Fruit fly (Drosophila melanogaster) whole organism, embryonic: ENCODE measurements around the gene RpS5b.

ENCODE experiments used
- Abd-B ChIP-seq: fragments of 200-800 bp; sonication (Bioruptor generic); optimal IDR thresholded peaks from 2 replicates; lab custom pipeline; 2018; ENCODE audit warnings: missing biosample characterization, mild to moderate bottlenecking, missing genetic modification characterization, moderate library complexity
- Aef1 ChIP-seq: fragments of 200-800 bp; sonication (Bioruptor generic); IDR thresholded peaks from 3 replicates; pipeline ENCODE4 v1.3.6; 2022; ENCODE audit warnings: missing biosample characterization, missing genetic modification characterization
- Atf-2 ChIP-seq: fragments of 200-800 bp; sonication (Bioruptor generic); optimal IDR thresholded peaks from 2 replicates; lab custom pipeline; 2016; ENCODE audit warnings: missing biosample characterization, missing genetic modification characterization
- CG10366 ChIP-seq: fragments of 200-800 bp; sonication (Bioruptor generic); IDR thresholded peaks from 2 replicates; pipeline ENCODE4 v1.3.6; 2022; ENCODE audit warnings: missing biosample characterization, missing genetic modification characterization
- CG10543 ChIP-seq: fragments of 200-800 bp; sonication (Bioruptor generic); optimal IDR thresholded peaks from 3 replicates; lab custom pipeline; 2017; ENCODE audit warnings: missing biosample characterization, mild to moderate bottlenecking, missing genetic modification characterization, moderate library complexity
- CG10654 ChIP-seq: fragments of 200-800 bp; sonication (Bioruptor generic); optimal IDR thresholded peaks from 2 replicates; lab custom pipeline; 2016; ENCODE audit warnings: missing biosample characterization, missing genetic modification characterization
- CG11723 ChIP-seq: fragments of 200-800 bp; sonication (Bioruptor generic); optimal IDR thresholded peaks from 2 replicates; lab custom pipeline; 2017; ENCODE audit warnings: missing biosample characterization, mild to moderate bottlenecking, missing genetic modification characterization
- CG1233 ChIP-seq: fragments of 200-800 bp; sonication (Bioruptor generic); optimal IDR thresholded peaks from 4 replicates; lab custom pipeline; 2018; ENCODE audit warnings: missing biosample characterization, mild to moderate bottlenecking, missing genetic modification characterization
- CG15479 ChIP-seq: fragments of 200-800 bp; sonication (Bioruptor generic); optimal IDR thresholded peaks from 3 replicates; lab custom pipeline; 2019; ENCODE audit warnings: missing biosample characterization, mild to moderate bottlenecking, missing genetic modification characterization, moderate library complexity
- CG17361 ChIP-seq: fragments of 200-800 bp; sonication (Bioruptor generic); IDR thresholded peaks from 3 replicates; pipeline ENCODE4 v1.3.6; 2022; ENCODE audit warnings: missing biosample characterization, missing genetic modification characterization
- CG2875 ChIP-seq: fragments of 200-800 bp; sonication (Bioruptor generic); optimal IDR thresholded peaks from 2 replicates; lab custom pipeline; 2017; ENCODE audit warnings: missing biosample characterization, mild to moderate bottlenecking, missing genetic modification characterization, missing genetic modification reagents
- CG3726 ChIP-seq: fragments of 200-800 bp; sonication (Bioruptor generic); IDR thresholded peaks from 3 replicates; pipeline ENCODE4, ENCODE4 v1.3.6; 2022; ENCODE audit warnings: missing biosample characterization, missing genetic modification characterization
- CG3847 ChIP-seq: fragments of 200-800 bp; sonication (Bioruptor generic); IDR thresholded peaks from 2 replicates; pipeline ENCODE4 v1.3.6; 2022; ENCODE audit warnings: missing biosample characterization, missing genetic modification characterization
- CG4360 ChIP-seq: fragments of 200-800 bp; sonication (Bioruptor generic); IDR thresholded peaks from 2 replicates; pipeline ENCODE4 v1.3.6; 2022; ENCODE audit warnings: missing biosample characterization, missing genetic modification characterization
- CG4707 ChIP-seq: fragments of 200-800 bp; sonication (Bioruptor generic); optimal IDR thresholded peaks from 2 replicates; lab custom pipeline; 2018; ENCODE audit warnings: missing biosample characterization, mild to moderate bottlenecking, missing genetic modification characterization, moderate library complexity
- CG4730 ChIP-seq: fragments of 200-800 bp; sonication (Bioruptor generic); IDR thresholded peaks from 2 replicates; pipeline ENCODE4 v1.3.6; 2022; ENCODE audit warnings: missing biosample characterization, missing genetic modification characterization
- CG5180 ChIP-seq: fragments of 200-800 bp; sonication (Bioruptor generic); optimal IDR thresholded peaks from 3 replicates; lab custom pipeline; 2017; ENCODE audit warnings: missing biosample characterization, missing genetic modification characterization, mild to moderate bottlenecking, moderate library complexity, missing genetic modification reagents
- CG6272 ChIP-seq: fragments of 200-800 bp; sonication (Bioruptor generic); IDR thresholded peaks from 2 replicates; pipeline ENCODE4 v1.3.6; 2022; ENCODE audit warnings: missing biosample characterization, missing genetic modification characterization
- CG6791 ChIP-seq: fragments of 200-800 bp; sonication (Bioruptor generic); IDR thresholded peaks from 3 replicates; pipeline ENCODE4 v1.3.6; 2022; ENCODE audit warnings: missing biosample characterization, missing genetic modification characterization; ENCODE audit not compliant: partially characterized antibody
- CG7987 ChIP-seq: fragments of 200-800 bp; sonication (Bioruptor generic); optimal IDR thresholded peaks from 2 replicates; lab custom pipeline; 2018; ENCODE audit warnings: missing biosample characterization, mild to moderate bottlenecking, missing genetic modification characterization, moderate library complexity
- CTCF ChIP-seq: fragments of 200-800 bp; sonication (Bioruptor generic); optimal IDR thresholded peaks from 2 replicates; lab custom pipeline; 2017; ENCODE audit warnings: missing biosample characterization, mild to moderate bottlenecking, missing genetic modification characterization, moderate library complexity
- Dfd ChIP-seq, 2 experiments: fragments of >200 bp; optimal IDR thresholded peaks; 2 replicates each; lab custom pipeline; 2017; ENCODE audit warnings: missing biosample characterization in 2 of 2, missing genetic modification characterization in 2 of 2
- E2f1 ChIP-seq: fragments of 200-800 bp; sonication (Bioruptor generic); IDR thresholded peaks from 2 replicates; pipeline ENCODE4 v1.3.6; 2022; ENCODE audit warnings: missing biosample characterization, missing genetic modification characterization
- Ets97D ChIP-seq: fragments of 200-800 bp; sonication (Bioruptor generic); optimal IDR thresholded peaks from 3 replicates; lab custom pipeline; 2016; ENCODE audit warnings: missing biosample characterization, missing genetic modification characterization
- Gug ChIP-seq: fragments of 200-800 bp; sonication (Bioruptor generic); IDR thresholded peaks from 4 replicates; pipeline ENCODE4 v1.3.6; 2022; ENCODE audit warnings: missing biosample characterization, missing genetic modification characterization
- Hr3 ChIP-seq: fragments of 200-800 bp; sonication (Bioruptor generic); optimal IDR thresholded peaks from 3 replicates; lab custom pipeline; 2016; ENCODE audit warnings: missing biosample characterization, missing genetic modification characterization
- Hsf ChIP-seq: fragments of 200-800 bp; sonication (Bioruptor generic); optimal IDR thresholded peaks from 3 replicates; lab custom pipeline; 2016; ENCODE audit warnings: missing biosample characterization, missing genetic modification characterization
- MTF-1 ChIP-seq: fragments of 200-800 bp; sonication (Bioruptor generic); optimal IDR thresholded peaks from 2 replicates; lab custom pipeline; 2018; ENCODE audit warnings: missing biosample characterization, mild to moderate bottlenecking, missing genetic modification characterization, borderline replicate concordance
- TFAM ChIP-seq: fragments of 200-800 bp; sonication (Bioruptor generic); optimal IDR thresholded peaks from 2 replicates; lab custom pipeline; 2017; ENCODE audit warnings: missing biosample characterization, missing genetic modification characterization, inconsistent platforms
- Vsx1 ChIP-seq: fragments of 200-800 bp; sonication (Bioruptor generic); optimal IDR thresholded peaks from 2 replicates; lab custom pipeline; 2017; ENCODE audit warnings: missing biosample characterization, mild to moderate bottlenecking, missing genetic modification characterization, missing genetic modification reagents
- aop ChIP-seq: fragments of 200-800 bp; sonication (Bioruptor generic); IDR thresholded peaks from 2 replicates; pipeline ENCODE4 v1.3.6; 2022; ENCODE audit warnings: missing biosample characterization, missing genetic modification characterization
- ara ChIP-seq: fragments of 200-800 bp; sonication (Bioruptor generic); IDR thresholded peaks from 2 replicates; pipeline ENCODE4 v1.3.6; 2022; ENCODE audit warnings: missing biosample characterization, missing genetic modification characterization
- bowl ChIP-seq: fragments of 200-800 bp; sonication (Bioruptor generic); IDR thresholded peaks from 2 replicates; pipeline ENCODE4 v1.3.6; 2022; ENCODE audit warnings: missing biosample characterization, missing genetic modification characterization
- dmrt99B ChIP-seq: fragments of 200-800 bp; sonication (Bioruptor generic); optimal IDR thresholded peaks from 2 replicates; lab custom pipeline; 2018; ENCODE audit warnings: missing biosample characterization, mild to moderate bottlenecking, missing genetic modification characterization, moderate library complexity
- ems ChIP-seq: fragments of 200-800 bp; sonication (Bioruptor generic); optimal IDR thresholded peaks from 3 replicates; lab custom pipeline; 2016; ENCODE audit warnings: missing biosample characterization, missing genetic modification characterization
- ftz-f1 ChIP-seq: fragments of 200-800 bp; sonication (Bioruptor generic); optimal IDR thresholded peaks from 2 replicates; lab custom pipeline; 2016; ENCODE audit warnings: missing biosample characterization, missing genetic modification characterization
- inv ChIP-seq: fragments of 200-800 bp; sonication (Bioruptor generic); IDR thresholded peaks from 2 replicates; pipeline ENCODE4 v1.3.6; 2022; ENCODE audit warnings: missing biosample characterization, missing genetic modification characterization; ENCODE audit not compliant: partially characterized antibody
- knrl ChIP-seq: fragments of 200-800 bp; sonication (Bioruptor generic); IDR thresholded peaks from 3 replicates; pipeline ENCODE4 v1.3.6; 2022; ENCODE audit warnings: missing biosample characterization, missing genetic modification characterization; ENCODE audit not compliant: partially characterized antibody
- lov ChIP-seq, 2 experiments: fragments of 200-800 bp in 1 of 2; fragments of >200 bp in 1 of 2; sonication (Bioruptor generic) in 1 of 2; IDR thresholded peaks in 1 of 2; optimal IDR thresholded peaks in 1 of 2; 2 replicates in 1 of 2; 3 replicates in 1 of 2; pipeline versions ENCODE4 v1.3.6 to Lab custom; 2017 to 2022; ENCODE audit warnings: missing biosample characterization in 1 of 2, missing genetic modification characterization in 1 of 2
- mirr ChIP-seq: fragments of 200-800 bp; sonication (Bioruptor generic); optimal IDR thresholded peaks from 3 replicates; lab custom pipeline; 2018; ENCODE audit warnings: missing biosample characterization, mild to moderate bottlenecking, missing genetic modification characterization
- pnt ChIP-seq: fragments of 200-800 bp; sonication (Bioruptor generic); optimal IDR thresholded peaks from 3 replicates; lab custom pipeline; 2016; ENCODE audit warnings: missing biosample characterization, missing genetic modification characterization
- pros ChIP-seq: fragments of 200-800 bp; sonication (Bioruptor generic); optimal IDR thresholded peaks from 3 replicates; lab custom pipeline; 2019; ENCODE audit warnings: missing biosample characterization, mild to moderate bottlenecking, missing genetic modification characterization, moderate library complexity
- row ChIP-seq: fragments of 200-800 bp; sonication (Bioruptor generic); IDR thresholded peaks from 3 replicates; pipeline ENCODE4 v1.3.6; 2022; ENCODE audit warnings: missing biosample characterization, missing genetic modification characterization
- sd ChIP-seq: fragments of 200-800 bp; sonication (Bioruptor generic); optimal IDR thresholded peaks from 3 replicates; lab custom pipeline; 2018; ENCODE audit warnings: missing biosample characterization, mild to moderate bottlenecking, missing genetic modification characterization, moderate library complexity
- sim ChIP-seq: fragments of 200-800 bp; sonication (Bioruptor generic); IDR thresholded peaks from 2 replicates; pipeline ENCODE4 v1.3.6; 2022; ENCODE audit warnings: missing biosample characterization, missing genetic modification characterization
- slbo ChIP-seq: fragments of 200-800 bp; sonication (Bioruptor generic); IDR thresholded peaks from 2 replicates; pipeline ENCODE4 v1.3.6; 2022; ENCODE audit warnings: missing biosample characterization, missing genetic modification characterization
- so ChIP-seq: fragments of 200-800 bp; sonication (Bioruptor generic); IDR thresholded peaks from 3 replicates; pipeline ENCODE4 v1.3.6; 2022; ENCODE audit warnings: missing biosample characterization, missing genetic modification characterization
- stwl ChIP-seq: fragments of 200-800 bp; sonication (Bioruptor generic); optimal IDR thresholded peaks from 3 replicates; lab custom pipeline; 2018; ENCODE audit warnings: missing biosample characterization, mild to moderate bottlenecking, missing genetic modification characterization, moderate library complexity
- sug ChIP-seq: fragments of 200-800 bp; optimal IDR thresholded peaks from 2 replicates; lab custom pipeline; 2019; ENCODE audit warnings: missing biosample characterization, mild to moderate bottlenecking, missing genetic modification characterization, moderate library complexity
- trh ChIP-seq: fragments of 200-800 bp; sonication (Bioruptor generic); optimal IDR thresholded peaks from 2 replicates; lab custom pipeline; 2016; ENCODE audit warnings: missing biosample characterization, missing genetic modification characterization
- zfh2 ChIP-seq: fragments of 200-800 bp; sonication (Bioruptor generic); optimal IDR thresholded peaks from 2 replicates; lab custom pipeline; 2016; ENCODE audit warnings: missing biosample characterization, missing genetic modification characterization

Gene RpS5b

DNA sequence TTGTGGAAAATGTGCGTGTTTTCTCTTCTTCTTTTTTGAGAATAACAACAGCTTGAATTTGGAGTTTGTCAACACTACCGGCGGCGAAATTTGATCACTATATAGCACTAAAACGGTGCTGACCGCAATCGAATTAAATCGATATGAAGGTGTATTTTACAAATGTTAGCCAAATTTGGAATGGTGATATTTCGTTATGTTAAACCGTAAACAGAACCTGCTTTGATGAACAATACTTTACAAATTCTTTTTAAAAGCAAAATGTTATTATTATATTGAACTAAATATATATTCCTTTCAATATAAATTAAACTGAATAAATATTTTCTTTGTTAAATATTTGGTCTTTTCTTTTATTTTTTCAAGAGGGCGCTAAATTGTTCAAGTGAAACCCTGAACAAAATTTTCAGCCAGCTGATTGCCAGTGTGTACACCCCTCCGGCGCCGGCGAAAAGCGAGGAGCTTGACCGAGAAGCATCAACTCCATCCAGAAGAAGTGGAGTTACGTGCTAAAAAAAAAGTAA lies 15.3 kb downstream of the RpS5b start, which contains the start of the genes Rrp6, CG33331 and CG33332 (continued):
- no peak for TF ChIP-seq TFAM (GFP tag; lab: Kevin White, UChicago)
- TF ChIP-seq Gug (GFP tag; lab: Robert Waterston, UW) = peak; percentile 40; the same call in 2 of the 4 replicates
- peak; percentile 79 for TF ChIP-seq slbo
- peak; percentile 67 for TF ChIP-seq Aef1
- no peak for TF ChIP-seq aop (GFP tag; lab: Robert Waterston, UW)
- no peak for TF ChIP-seq Abd-B (GFP tag; lab: Kevin White, UChicago)
- peak; percentile 100 for TF ChIP-seq stwl (tag; lab: Kevin White, UChicago)
- peak; percentile 75 for TF ChIP-seq Ets97D (GFP tag; lab: Kevin White, UChicago)
- TF ChIP-seq pros (GFP tag; lab: Kevin White, UChicago) = no peak
- no peak for TF ChIP-seq CG10543
- TF ChIP-seq CG11723 (GFP tag; lab: Kevin White, UChicago) = peak; percentile 55
- peak; percentile 76 for TF ChIP-seq zfh2 (GFP tag; lab: Kevin White, UChicago)
- TF ChIP-seq bowl (GFP tag; lab: Robert Waterston, UW) = no peak
- peak; percentile 53 for TF ChIP-seq CG10654 (GFP tag; lab: Kevin White, UChicago)
- TF ChIP-seq CG7987 = peak; percentile 57
- TF ChIP-seq ara (GFP tag; lab: Robert Waterston, UW) = peak; percentile 31; the same call in 1 of the 2 replicates
- peak; percentile 66 for TF ChIP-seq CG6272 (GFP tag; lab: Robert Waterston, UW)
- TF ChIP-seq knrl (GFP tag; lab: Robert Waterston, UW) = peak; percentile 50
- TF ChIP-seq E2f1 (GFP tag; lab: Robert Waterston, UW) = peak; percentile 44; the same call in 1 of the 2 replicates
- TF ChIP-seq lov (optimal IDR thresholded peaks at IDR 0.05; lab: Kevin White, UChicago) = no peak
- no peak for TF ChIP-seq lov (GFP tag; IDR thresholded peaks at IDR 0.05; lab: Robert Waterston, UW)
- peak; percentile 80 for TF ChIP-seq CG3847 (GFP tag; lab: Robert Waterston, UW)
- TF ChIP-seq Atf-2 (GFP tag; lab: Kevin White, UChicago) = peak; percentile 35
- no peak for TF ChIP-seq Dfd (GFP tag; optimal IDR thresholded peaks at IDR 0.05; lab: Kevin White, UChicago)
- TF ChIP-seq ftz-f1 = no peak
- TF ChIP-seq CG1233 (GFP tag; lab: Kevin White, UChicago) = peak; percentile 65
- TF ChIP-seq CG3726 (GFP tag; lab: Robert Waterston, UW) = no peak
- no peak for TF ChIP-seq inv (GFP tag; lab: Robert Waterston, UW)
- peak; percentile 20 for TF ChIP-seq mirr (GFP tag; lab: Kevin White, UChicago)
- TF ChIP-seq MTF-1 (GFP tag; lab: Kevin White, UChicago) = no peak
- TF ChIP-seq row (GFP tag; lab: Robert Waterston, UW) = peak; percentile 79
- peak; percentile 71 for TF ChIP-seq CG6791 (GFP tag; lab: Robert Waterston, UW)
- TF ChIP-seq CG4360 (GFP tag; lab: Robert Waterston, UW) = no peak
- peak; percentile 87 for TF ChIP-seq CG17361 (GFP tag; lab: Robert Waterston, UW)
- no peak for TF ChIP-seq dmrt99B (tag; lab: Kevin White, UChicago)
- peak; percentile 33 for TF ChIP-seq pnt (GFP tag; lab: Kevin White, UChicago)
- TF ChIP-seq CG10366 (GFP tag; lab: Robert Waterston, UW) = peak; percentile 56
- TF ChIP-seq ems (GFP tag; lab: Kevin White, UChicago) = peak; percentile 47
- no peak for TF ChIP-seq CG4707 (GFP tag; lab: Kevin White, UChicago)
- TF ChIP-seq trh (GFP tag; lab: Kevin White, UChicago) = peak; percentile 23
- no peak for TF ChIP-seq CG15479
- TF ChIP-seq CG5180 (GFP tag; lab: Kevin White, UChicago) = no peak
- TF ChIP-seq Hr3 (GFP tag; lab: Kevin White, UChicago) = peak; percentile 80
- TF ChIP-seq so (GFP tag; lab: Robert Waterston, UW) = peak; percentile 69; the same call in 2 of the 3 replicates
- TF ChIP-seq Hsf (GFP tag; lab: Kevin White, UChicago) = peak; percentile 66
- TF ChIP-seq sim (GFP tag; lab: Robert Waterston, UW) = no peak
- TF ChIP-seq CTCF (GFP tag; lab: Kevin White, UChicago) = peak; percentile 57
- no peak for TF ChIP-seq CG4730 (GFP tag; lab: Robert Waterston, UW)
- TF ChIP-seq sug (tag; lab: Kevin White, UChicago) = peak; percentile 80
- TF ChIP-seq CG2875 (GFP tag; lab: Kevin White, UChicago) = peak; percentile 5
- no peak for TF ChIP-seq sd (tag; lab: Kevin White, UChicago)
- no peak for TF ChIP-seq Vsx1 (GFP tag; lab: Kevin White, UChicago)
